Fruit fly (Drosophila melanogaster) whole organism, prepupa: Measurements from ENCODE around the gene Yp2.
A peak's percentile ranks its signal among the peaks of the same experiment; 100 is the strongest.

Experiments used
- Blimp-1 ChIP-seq: fragments of 200-800 bp; sonication (Bioruptor generic); optimal IDR thresholded peaks from 3 replicates; lab custom pipeline; 2017; ENCODE audit warnings: missing biosample characterization, missing genetic modification characterization, mild to moderate bottlenecking, moderate library complexity, missing genetic modification reagents
- CG10631 ChIP-seq: fragments of 200-800 bp; sonication (Bioruptor generic); optimal IDR thresholded peaks from 2 replicates; lab custom pipeline; 2016; ENCODE audit warnings: missing biosample characterization, missing genetic modification characterization
- CG10669 ChIP-seq: fragments of 200-800 bp; sonication (Bioruptor generic); optimal IDR thresholded peaks from 3 replicates; lab custom pipeline; 2018; ENCODE audit warnings: missing biosample characterization, mild to moderate bottlenecking, missing genetic modification characterization, moderate library complexity
- CG11762 ChIP-seq: fragments of 200-800 bp; sonication (Bioruptor generic); optimal IDR thresholded peaks from 3 replicates; lab custom pipeline; 2016; ENCODE audit warnings: missing biosample characterization, missing genetic modification characterization; ENCODE audit not compliant: insufficient read depth
- CG11902 ChIP-seq: fragments of 200-800 bp; sonication (Bioruptor generic); optimal IDR thresholded peaks from 3 replicates; lab custom pipeline; 2016; ENCODE audit warnings: missing biosample characterization, missing genetic modification characterization
- CG15336 ChIP-seq: fragments of 200-800 bp; sonication (Bioruptor generic); IDR thresholded peaks from 2 replicates; pipeline ENCODE4 v1.3.6; 2022; ENCODE audit warnings: missing biosample characterization, missing genetic modification characterization
- CG1621 ChIP-seq: fragments of 200-800 bp; sonication (Bioruptor generic); optimal IDR thresholded peaks from 3 replicates; lab custom pipeline; 2018; ENCODE audit warnings: missing biosample characterization, mild to moderate bottlenecking, missing genetic modification characterization
- CG16779 ChIP-seq: fragments of 200-800 bp; sonication (Bioruptor generic); optimal IDR thresholded peaks from 3 replicates; lab custom pipeline; 2017; ENCODE audit warnings: missing biosample characterization, mild to moderate bottlenecking, missing genetic modification characterization
- CG3032 ChIP-seq: fragments of 200-800 bp; optimal IDR thresholded peaks from 2 replicates; lab custom pipeline; 2019; ENCODE audit warnings: missing biosample characterization, mild to moderate bottlenecking, missing genetic modification characterization, moderate library complexity
- CG31627 ChIP-seq: fragments of 200-800 bp; sonication (Bioruptor generic); optimal IDR thresholded peaks from 3 replicates; lab custom pipeline; 2016; ENCODE audit warnings: missing biosample characterization, missing genetic modification characterization
- CG32006 ChIP-seq: fragments of 200-800 bp; sonication (Bioruptor generic); optimal IDR thresholded peaks from 3 replicates; lab custom pipeline; 2017; ENCODE audit warnings: missing biosample characterization, mild to moderate bottlenecking, missing genetic modification characterization
- CG3919 ChIP-seq: fragments of 200-800 bp; sonication (Bioruptor generic); optimal IDR thresholded peaks from 3 replicates; lab custom pipeline; 2016; ENCODE audit warnings: missing biosample characterization, missing genetic modification characterization
- CG4318 ChIP-seq: fragments of 200-800 bp; sonication (Bioruptor generic); optimal IDR thresholded peaks from 3 replicates; lab custom pipeline; 2017; ENCODE audit warnings: missing biosample characterization, mild to moderate bottlenecking, missing genetic modification characterization
- CG6163 ChIP-seq: fragments of 200-800 bp; sonication (Bioruptor generic); IDR thresholded peaks from 3 replicates; pipeline ENCODE4 v1.3.6; 2022; ENCODE audit warnings: missing biosample characterization, missing genetic modification characterization
- CG6276 ChIP-seq: fragments of 200-800 bp; sonication (Bioruptor generic); optimal IDR thresholded peaks from 2 replicates; lab custom pipeline; 2017; ENCODE audit warnings: missing biosample characterization, mild to moderate bottlenecking, missing genetic modification characterization
- CG6792 ChIP-seq: fragments of 200-800 bp; sonication (Bioruptor generic); optimal IDR thresholded peaks from 3 replicates; lab custom pipeline; 2016; ENCODE audit warnings: missing biosample characterization, missing genetic modification characterization
- CG6808 ChIP-seq: fragments of 200-800 bp; sonication (Bioruptor generic); optimal IDR thresholded peaks from 3 replicates; lab custom pipeline; 2017; ENCODE audit warnings: missing biosample characterization, missing genetic modification characterization, mild to moderate bottlenecking, moderate library complexity, missing genetic modification reagents
- CG6854 ChIP-seq: fragments of 200-800 bp; sonication (Bioruptor generic); optimal IDR thresholded peaks from 2 replicates; lab custom pipeline; 2017; ENCODE audit warnings: missing biosample characterization, mild to moderate bottlenecking, missing genetic modification characterization
- CG8119 ChIP-seq: fragments of 200-800 bp; sonication (Bioruptor generic); IDR thresholded peaks from 3 replicates; pipeline ENCODE4 v1.3.6; 2022; ENCODE audit warnings: missing biosample characterization, missing genetic modification characterization
- CG8319 ChIP-seq: fragments of 200-800 bp; sonication (Bioruptor generic); optimal IDR thresholded peaks from 3 replicates; lab custom pipeline; 2016; ENCODE audit warnings: missing biosample characterization, missing genetic modification characterization
- CG8632 ChIP-seq: fragments of 200-800 bp; sonication (Bioruptor generic); optimal IDR thresholded peaks from 3 replicates; lab custom pipeline; 2016; ENCODE audit warnings: missing biosample characterization, missing genetic modification characterization
- CG9139 ChIP-seq: fragments of 200-800 bp; sonication (Bioruptor generic); optimal IDR thresholded peaks from 3 replicates; lab custom pipeline; 2017; ENCODE audit warnings: missing biosample characterization, mild to moderate bottlenecking, missing genetic modification characterization
- Eip75B ChIP-seq: fragments of 200-800 bp; sonication (Bioruptor generic); optimal IDR thresholded peaks from 3 replicates; lab custom pipeline; 2016; ENCODE audit warnings: missing biosample characterization, missing genetic modification characterization
- Eip78C ChIP-seq: fragments of 200-800 bp; sonication (Bioruptor generic); peaks from one replicate; lab custom pipeline; 2016; ENCODE audit warnings: missing biosample characterization, missing genetic modification characterization
- Eip93F ChIP-seq: fragments of 200-800 bp; sonication (Bioruptor generic); optimal IDR thresholded peaks from 2 replicates; lab custom pipeline; 2016; ENCODE audit warnings: missing biosample characterization, mild to moderate bottlenecking, missing genetic modification characterization
- Ets21C ChIP-seq: fragments of 200-800 bp; sonication (Bioruptor generic); optimal IDR thresholded peaks from 3 replicates; lab custom pipeline; 2016; ENCODE audit warnings: missing biosample characterization, missing genetic modification characterization
- Ets96B ChIP-seq: fragments of 200-800 bp; optimal IDR thresholded peaks from 2 replicates; lab custom pipeline; 2019; ENCODE audit warnings: missing biosample characterization, mild to moderate bottlenecking, missing genetic modification characterization, moderate library complexity
- Gug ChIP-seq: fragments of 200-800 bp; sonication (Bioruptor generic); IDR thresholded peaks from 2 replicates; pipeline ENCODE4 v1.3.6; 2022; ENCODE audit warnings: missing biosample characterization, missing genetic modification characterization
- Hr38 ChIP-seq: sonication (Bioruptor generic); optimal IDR thresholded peaks from 2 replicates; lab custom pipeline; 2016; ENCODE audit warnings: missing biosample characterization, missing genetic modification characterization
- Hr39 ChIP-seq: fragments of 200-800 bp; sonication (Bioruptor generic); optimal IDR thresholded peaks from 2 replicates; lab custom pipeline; 2016; ENCODE audit warnings: missing biosample characterization, missing genetic modification characterization
- Hr4 ChIP-seq: fragments of 200-800 bp; sonication (Bioruptor generic); optimal IDR thresholded peaks from 3 replicates; lab custom pipeline; 2016; ENCODE audit warnings: missing biosample characterization, missing genetic modification characterization
- Met ChIP-seq: fragments of 200-800 bp; sonication (Bioruptor generic); optimal IDR thresholded peaks from 3 replicates; lab custom pipeline; 2016; ENCODE audit warnings: missing biosample characterization, missing genetic modification characterization
- OdsH ChIP-seq: fragments of 200-800 bp; sonication (Bioruptor generic); optimal IDR thresholded peaks from 3 replicates; lab custom pipeline; 2016; ENCODE audit warnings: missing biosample characterization, missing genetic modification characterization
- Smox ChIP-seq: fragments of 200-800 bp; sonication (Bioruptor generic); optimal IDR thresholded peaks from 3 replicates; lab custom pipeline; 2016; ENCODE audit warnings: missing biosample characterization, missing genetic modification characterization
- Sox102F ChIP-seq: fragments of 200-800 bp; sonication (Bioruptor generic); optimal IDR thresholded peaks from 2 replicates; lab custom pipeline; 2016; ENCODE audit warnings: missing biosample characterization, mild to moderate bottlenecking, missing genetic modification characterization
- Sox14 ChIP-seq: fragments of 200-800 bp; sonication (Bioruptor generic); optimal IDR thresholded peaks from 3 replicates; lab custom pipeline; 2016; ENCODE audit warnings: missing biosample characterization, missing genetic modification characterization
- achi ChIP-seq: fragments of 200-800 bp; sonication (Bioruptor generic); optimal IDR thresholded peaks from 3 replicates; lab custom pipeline; 2016; ENCODE audit warnings: missing biosample characterization, missing genetic modification characterization
- cyc ChIP-seq: fragments of 200-800 bp; sonication (Bioruptor generic); optimal IDR thresholded peaks from 3 replicates; lab custom pipeline; 2016; ENCODE audit warnings: missing biosample characterization, missing genetic modification characterization
- dsx ChIP-seq: fragments of 200-800 bp; optimal IDR thresholded peaks from 3 replicates; lab custom pipeline; 2019; ENCODE audit warnings: missing biosample characterization, mild to moderate bottlenecking, missing genetic modification characterization, moderate library complexity; ENCODE audit not compliant: poor library complexity, severe bottlenecking
- eg ChIP-seq: fragments of 200-800 bp; sonication (Bioruptor generic); IDR thresholded peaks from 3 replicates; pipeline ENCODE4 v1.3.6; 2022; ENCODE audit warnings: missing biosample characterization, missing genetic modification characterization
- esn ChIP-seq: fragments of 200-800 bp; sonication (Bioruptor generic); optimal IDR thresholded peaks from 2 replicates; lab custom pipeline; 2016; ENCODE audit warnings: missing biosample characterization, mild to moderate bottlenecking, missing genetic modification characterization, moderate library complexity
- fd85E ChIP-seq: fragments of 200-800 bp; sonication (Bioruptor generic); optimal IDR thresholded peaks from 3 replicates; lab custom pipeline; 2016; ENCODE audit warnings: missing biosample characterization, missing genetic modification characterization
- fkh ChIP-seq: fragments of 200-800 bp; sonication (Bioruptor generic); optimal IDR thresholded peaks from 3 replicates; lab custom pipeline; 2017; ENCODE audit warnings: missing biosample characterization, mild to moderate bottlenecking, missing genetic modification characterization, moderate library complexity
- lz ChIP-seq: fragments of 200-800 bp; sonication (Bioruptor generic); optimal IDR thresholded peaks from 3 replicates; lab custom pipeline; 2016; ENCODE audit warnings: missing biosample characterization, missing genetic modification characterization
- net ChIP-seq: fragments of 200-800 bp; sonication (Bioruptor generic); optimal IDR thresholded peaks from 3 replicates; lab custom pipeline; 2016; ENCODE audit warnings: missing biosample characterization, missing genetic modification characterization
- pdm3 ChIP-seq: fragments of 200-800 bp; sonication (Bioruptor generic); optimal IDR thresholded peaks from 3 replicates; lab custom pipeline; 2016; ENCODE audit warnings: missing biosample characterization, missing genetic modification characterization
- spab ChIP-seq: fragments of 200-800 bp; sonication (Bioruptor generic); optimal IDR thresholded peaks from 2 replicates; lab custom pipeline; 2017; ENCODE audit warnings: missing biosample characterization, mild to moderate bottlenecking, missing genetic modification characterization, missing genetic modification reagents
- svp ChIP-seq: fragments of 200-800 bp; sonication (Bioruptor generic); peaks from one replicate; lab custom pipeline; 2016; ENCODE audit warnings: missing biosample characterization, missing genetic modification characterization
- topi ChIP-seq: fragments of 200-800 bp; sonication (Bioruptor generic); optimal IDR thresholded peaks from 3 replicates; lab custom pipeline; 2016; ENCODE audit warnings: missing biosample characterization, missing genetic modification characterization
- vri ChIP-seq: fragments of 200-800 bp; sonication (Bioruptor generic); optimal IDR thresholded peaks from 3 replicates; lab custom pipeline; 2016; ENCODE audit warnings: missing biosample characterization, mild to moderate bottlenecking, missing genetic modification characterization

Gene Yp2

DNA sequence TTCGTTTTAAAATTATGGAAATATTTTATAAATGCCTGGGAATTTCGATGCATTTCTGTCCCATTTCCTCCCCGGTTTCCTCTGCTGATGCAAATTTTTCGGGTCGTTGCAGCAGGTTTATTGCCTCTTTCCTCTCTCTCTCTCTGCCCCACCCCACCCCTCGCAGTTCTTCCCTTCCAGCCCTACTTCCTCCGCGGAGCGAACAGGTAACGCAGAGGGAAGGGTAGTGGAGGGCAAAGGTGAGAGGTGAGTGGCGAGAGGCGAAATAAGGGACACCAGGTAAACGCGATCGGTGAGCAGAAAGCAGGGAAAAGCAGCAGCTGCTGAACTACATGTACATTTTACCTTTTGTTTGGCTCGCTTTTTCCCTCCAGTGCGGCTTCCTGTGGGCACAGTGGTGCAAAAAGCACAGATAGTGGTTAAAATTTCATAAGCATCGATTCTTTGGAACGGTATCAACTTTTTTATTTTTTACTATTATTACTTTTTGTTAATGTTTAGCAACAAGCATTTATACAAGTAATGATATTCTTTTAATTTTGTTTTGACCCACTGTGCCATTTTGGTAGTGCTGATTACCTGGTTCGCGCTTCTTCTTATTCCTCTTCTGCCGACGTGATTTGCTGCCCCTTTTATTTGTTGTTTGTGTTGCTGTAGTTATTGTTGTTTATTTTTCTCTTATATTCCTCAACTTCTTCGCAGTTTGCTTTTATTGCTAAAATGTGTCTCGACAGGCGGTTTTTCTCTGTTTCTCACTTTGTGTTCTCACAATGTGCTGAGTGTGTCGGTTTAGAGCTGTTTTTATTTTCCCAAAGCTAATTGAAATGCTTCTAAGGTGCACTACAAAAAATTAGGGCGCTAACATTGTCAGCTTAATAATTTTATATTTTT is 35.8 kb upstream of the Yp2 start:
- TF ChIP-seq CG3919 (GFP tag; lab: Kevin White, UChicago) (peak; percentile 78), Sox14 (GFP tag; lab: Kevin White, UChicago) (peak; percentile 81), net (peak; percentile 76), Hr39 (peak; percentile 74), spab (peak; percentile 71), Blimp-1 (GFP tag; lab: Kevin White, UChicago) (peak; percentile 21), CG10631 (GFP tag; lab: Kevin White, UChicago) (peak; percentile 77), CG8319 (GFP tag; lab: Kevin White, UChicago) (peak; percentile 75), CG6163 (GFP tag; lab: Robert Waterston, UW) (peak; percentile 69), fd85E (GFP tag; lab: Kevin White, UChicago) (peak; percentile 30), Hr38 (GFP tag; lab: Kevin White, UChicago) (no peak), Smox (peak; percentile 86), CG4318 (GFP tag; lab: Kevin White, UChicago) (peak; percentile 39), cyc (peak; percentile 67), CG8632 (GFP tag; lab: Kevin White, UChicago) (peak; percentile 84), CG11902 (GFP tag; lab: Kevin White, UChicago) (peak; percentile 53), CG10669 (GFP tag; lab: Kevin White, UChicago) (peak; percentile 81), OdsH (GFP tag; lab: Kevin White, UChicago) (peak; percentile 81), CG16779 (peak; percentile 56), esn (peak; percentile 87), Hr4 (peak; percentile 59), pdm3 (peak; percentile 82), svp (GFP tag; lab: Kevin White, UChicago) (peak; percentile 91), CG9139 (GFP tag; lab: Kevin White, UChicago) (peak; percentile 69), Eip75B (peak; percentile 74), achi (peak; percentile 81), vri (peak; percentile 76), CG3032 (tag; lab: Kevin White, UChicago) (peak; percentile 74), eg (peak; percentile 70; the same call in 2 of the 3 replicates), Eip93F (GFP tag; lab: Kevin White, UChicago) (peak; percentile 2), CG6792 (GFP tag; lab: Kevin White, UChicago) (peak; percentile 86), topi (GFP tag; lab: Kevin White, UChicago) (peak; percentile 85), CG31627 (GFP tag; lab: Kevin White, UChicago) (peak; percentile 77), CG6854 (GFP tag; lab: Kevin White, UChicago) (peak; percentile 71), CG11762 (peak; percentile 67), dsx (GFP tag; lab: Kevin White, UChicago) (peak; percentile 60), Ets96B (tag; lab: Kevin White, UChicago) (peak; percentile 78), CG15336 (peak; percentile 71), CG6808 (peak; percentile 77), fkh (GFP tag; lab: Kevin White, UChicago) (no peak), Met (GFP tag; lab: Kevin White, UChicago) (peak; percentile 88), lz (GFP tag; lab: Kevin White, UChicago) (peak; percentile 84), CG32006 (GFP tag; lab: Kevin White, UChicago) (peak; percentile 62), Eip78C (peak; percentile 96), CG8119 (GFP tag; lab: Robert Waterston, UW) (peak; percentile 80), Sox102F (GFP tag; lab: Kevin White, UChicago) (peak; percentile 86), CG6276 (GFP tag; lab: Kevin White, UChicago) (peak; percentile 53), Ets21C (GFP tag; lab: Kevin White, UChicago) (peak; percentile 69), CG1621 (tag; lab: Kevin White, UChicago) (peak; percentile 76), Gug (GFP tag; lab: Robert Waterston, UW) (0 out of 2 replicates have a peak, but pooled peaks have one; percentile 13)
